Worm (Caenorhabditis elegans) whole organism, L4/young adult: ENCODE data around the gene rpl-36.

Experiments used
- W03F9.2 ChIP-seq: fragments of 150-350 bp; optimal IDR thresholded peaks from 2 replicates; lab custom pipeline; 2014; ENCODE audit warnings: missing biosample characterization, missing genetic modification characterization
- dao-5 ChIP-seq: sonication (generic microtip); optimal IDR thresholded peaks from 2 replicates; lab custom pipeline; 2016; ENCODE audit warnings: missing genotype, missing genetic modification characterization, moderate library complexity, missing compliant biosample characterization
- him-1 ChIP-seq: sonication (generic microtip); optimal IDR thresholded peaks from 2 replicates; lab custom pipeline; 2016; ENCODE audit warnings: missing genotype, missing genetic modification reagents, missing genetic modification characterization, missing compliant biosample characterization

DNA sequence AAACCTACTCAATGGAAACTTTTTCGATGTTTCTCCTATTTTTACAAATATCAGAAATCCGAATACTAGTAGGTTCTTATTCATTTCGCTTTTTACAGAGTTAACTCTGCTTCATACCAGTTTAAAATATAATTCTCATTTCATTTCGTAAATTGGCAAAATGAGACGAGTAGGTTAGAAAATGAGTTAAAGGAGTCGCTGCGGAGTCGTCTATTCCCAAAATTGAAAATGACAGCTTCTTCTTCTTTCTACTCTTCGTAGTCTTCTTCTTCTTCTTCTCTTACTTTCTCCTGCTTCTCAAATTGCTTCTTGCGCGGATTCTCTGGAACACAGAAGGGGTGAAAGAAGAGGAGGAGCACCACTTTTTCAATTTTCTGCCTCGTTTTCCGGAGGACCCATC lies 35.3 kb upstream of the rpl-36 start, which contains the start of gene glr-2:
- TF ChIP-seq dao-5 (tag; lab: Kevin White, UChicago) (no peak), W03F9.2 (tag; lab: Kevin White, UChicago) (no peak), him-1 (tag; lab: Kevin White, UChicago) (no peak)
